Fruit fly (Drosophila melanogaster): Measurements from ENCODE around the gene Ugt36E1.

DNA sequence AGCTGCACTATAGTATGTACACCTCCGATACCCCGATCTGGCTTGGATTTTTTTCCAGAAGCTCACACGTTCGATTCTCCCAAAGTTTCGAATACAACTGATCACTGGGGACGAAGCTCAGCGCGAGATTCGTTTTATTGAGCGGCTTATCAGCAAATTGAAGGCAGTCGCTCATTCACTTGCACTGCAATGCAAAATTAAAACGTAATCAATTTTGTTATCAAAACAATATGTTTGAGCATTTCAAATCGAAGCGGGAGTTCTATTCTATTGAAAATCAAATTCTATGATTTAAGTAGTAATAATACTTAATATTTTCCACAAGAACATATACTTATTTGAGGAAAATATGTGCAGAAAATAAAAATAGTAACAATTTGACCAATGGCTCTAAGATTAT is 17.9 kb downstream of the Ugt36E1 start, which contains the start of gene CG33120:
- TF ChIP-seq CTCF (optimal IDR thresholded peaks at IDR 0.05) (no peak), CG8478 (optimal IDR thresholded peaks at IDR 0.05) (no peak)
